Fruit fly (Drosophila melanogaster) whole organism, pupa: ENCODE measurements around the gene Past1.

Source experiments
- CG12605 ChIP-seq: fragments of 200-800 bp; sonication (Bioruptor generic); IDR thresholded peaks from 2 replicates; pipeline ENCODE4 v1.3.6; 2022; ENCODE audit warnings: missing biosample characterization, missing genetic modification characterization
- CG15710 ChIP-seq: fragments of 200-800 bp; sonication (Bioruptor generic); optimal IDR thresholded peaks from 2 replicates; lab custom pipeline; 2018; ENCODE audit warnings: missing biosample characterization, mild to moderate bottlenecking, missing genetic modification characterization, moderate library complexity
- CG8301 ChIP-seq: fragments of 200-800 bp; sonication (Bioruptor generic); optimal IDR thresholded peaks from 2 replicates; lab custom pipeline; 2018; ENCODE audit warnings: missing biosample characterization, mild to moderate bottlenecking, missing genetic modification characterization
- D1 ChIP-seq: fragments of 200-800 bp; sonication (Bioruptor generic); optimal IDR thresholded peaks from 2 replicates; lab custom pipeline; 2018; ENCODE audit warnings: missing biosample characterization, mild to moderate bottlenecking, missing genetic modification characterization, moderate library complexity
- Snoo ChIP-seq: fragments of 200-800 bp; sonication (Bioruptor generic); optimal IDR thresholded peaks from 3 replicates; lab custom pipeline; 2017; ENCODE audit warnings: missing biosample characterization, mild to moderate bottlenecking, missing genetic modification characterization, inconsistent platforms

- TF ChIP-seq CG8301 (tag; lab: Kevin White, UChicago): peak; percentile 47
- TF ChIP-seq Snoo: peak; percentile 71
- TF ChIP-seq CG15710 (tag; lab: Kevin White, UChicago): peak; percentile 70
- peak; percentile 60 for TF ChIP-seq D1 (tag; lab: Kevin White, UChicago)
- TF ChIP-seq CG12605: peak; percentile 61
Observed at dm6 chr3R:12719627-12720343, 22.7 kb downstream of the Past1 start.
